Fruit fly (Drosophila melanogaster) whole organism, embryonic: ENCODE data around the gene ETHR.

Source experiments
- ATbp ChIP-seq: fragments of 200-800 bp; sonication (Bioruptor generic); optimal IDR thresholded peaks from 2 replicates; lab custom pipeline; 2017; ENCODE audit warnings: missing biosample characterization, mild to moderate bottlenecking, missing genetic modification characterization, missing genetic modification reagents
- Awh ChIP-seq: fragments of 200-800 bp; sonication (Bioruptor generic); IDR thresholded peaks from 2 replicates; pipeline ENCODE4, ENCODE4 v1.3.6; 2022; ENCODE audit warnings: missing biosample characterization, missing genetic modification characterization
- Bdp1 ChIP-seq: fragments of 200-800 bp; sonication (Bioruptor generic); optimal IDR thresholded peaks from 3 replicates; lab custom pipeline; 2016; ENCODE audit warnings: missing biosample characterization, missing genetic modification characterization
- BtbVII ChIP-seq: fragments of 200-800 bp; sonication (Bioruptor generic); optimal IDR thresholded peaks from 3 replicates; lab custom pipeline; 2017; ENCODE audit warnings: missing biosample characterization, mild to moderate bottlenecking, missing genetic modification characterization
- CG10543 ChIP-seq: fragments of 200-800 bp; sonication (Bioruptor generic); optimal IDR thresholded peaks from 3 replicates; lab custom pipeline; 2017; ENCODE audit warnings: missing biosample characterization, mild to moderate bottlenecking, missing genetic modification characterization, moderate library complexity
- CG11093 ChIP-seq: fragments of 200-800 bp; sonication (Bioruptor generic); IDR thresholded peaks from 3 replicates; pipeline ENCODE4 v1.3.6; 2022; ENCODE audit warnings: missing biosample characterization, missing genetic modification characterization
- CG11723 ChIP-seq: fragments of 200-800 bp; sonication (Bioruptor generic); optimal IDR thresholded peaks from 2 replicates; lab custom pipeline; 2017; ENCODE audit warnings: missing biosample characterization, mild to moderate bottlenecking, missing genetic modification characterization
- CG12071 ChIP-seq: fragments of 200-800 bp; sonication (Bioruptor generic); optimal IDR thresholded peaks from 3 replicates; lab custom pipeline; 2018; ENCODE audit warnings: missing biosample characterization, mild to moderate bottlenecking, missing genetic modification characterization
- CG12236 ChIP-seq: fragments of 200-800 bp; sonication (Bioruptor generic); optimal IDR thresholded peaks from 2 replicates; lab custom pipeline; 2016; ENCODE audit warnings: missing biosample characterization, missing genetic modification characterization
- CG1233 ChIP-seq: fragments of 200-800 bp; sonication (Bioruptor generic); optimal IDR thresholded peaks from 4 replicates; lab custom pipeline; 2018; ENCODE audit warnings: missing biosample characterization, mild to moderate bottlenecking, missing genetic modification characterization
- CG14710 ChIP-seq: fragments of 200-800 bp; sonication (Bioruptor generic); optimal IDR thresholded peaks from 3 replicates; lab custom pipeline; 2019; ENCODE audit warnings: missing biosample characterization, mild to moderate bottlenecking, missing genetic modification characterization, moderate library complexity
- CG15601 ChIP-seq: fragments of 200-800 bp; sonication (Bioruptor generic); optimal IDR thresholded peaks from 3 replicates; lab custom pipeline; 2019; ENCODE audit warnings: missing biosample characterization, mild to moderate bottlenecking, missing genetic modification characterization, moderate library complexity
- CG17912 ChIP-seq: fragments of 200-800 bp; sonication (Bioruptor generic); optimal IDR thresholded peaks from 2 replicates; lab custom pipeline; 2018; ENCODE audit warnings: missing biosample characterization, mild to moderate bottlenecking, missing genetic modification characterization
- CG18619 ChIP-seq: fragments of 200-800 bp; sonication (Bioruptor generic); optimal IDR thresholded peaks from 3 replicates; lab custom pipeline; 2017; ENCODE audit warnings: missing biosample characterization, mild to moderate bottlenecking, missing genetic modification characterization
- CG3407 ChIP-seq: fragments of 200-800 bp; sonication (Bioruptor generic); optimal IDR thresholded peaks from 2 replicates; lab custom pipeline; 2018; ENCODE audit warnings: missing biosample characterization, mild to moderate bottlenecking, missing genetic modification characterization
- CG4328 ChIP-seq: fragments of 200-800 bp; sonication (Bioruptor generic); optimal IDR thresholded peaks from 3 replicates; lab custom pipeline; 2017; ENCODE audit warnings: missing biosample characterization, missing genetic modification reagents, missing genetic modification characterization
- CG4424 ChIP-seq: fragments of 200-800 bp; sonication (Bioruptor generic); optimal IDR thresholded peaks from 3 replicates; lab custom pipeline; 2016; ENCODE audit warnings: missing biosample characterization, missing genetic modification characterization
- CG4707 ChIP-seq: fragments of 200-800 bp; sonication (Bioruptor generic); optimal IDR thresholded peaks from 2 replicates; lab custom pipeline; 2018; ENCODE audit warnings: missing biosample characterization, mild to moderate bottlenecking, missing genetic modification characterization, moderate library complexity
- CG4854 ChIP-seq: fragments of 200-800 bp; sonication (Bioruptor generic); optimal IDR thresholded peaks from 2 replicates; lab custom pipeline; 2016; ENCODE audit warnings: missing biosample characterization, missing genetic modification characterization, inconsistent platforms
- CG5180 ChIP-seq: fragments of 200-800 bp; sonication (Bioruptor generic); optimal IDR thresholded peaks from 3 replicates; lab custom pipeline; 2017; ENCODE audit warnings: missing biosample characterization, missing genetic modification characterization, mild to moderate bottlenecking, moderate library complexity, missing genetic modification reagents
- CG9817 ChIP-seq: fragments of 200-800 bp; sonication (Bioruptor generic); optimal IDR thresholded peaks from 2 replicates; lab custom pipeline; 2018; ENCODE audit warnings: missing biosample characterization, mild to moderate bottlenecking, missing genetic modification characterization, moderate library complexity
- CG9876 ChIP-seq: fragments of 200-800 bp; sonication (Bioruptor generic); optimal IDR thresholded peaks from 2 replicates; lab custom pipeline; 2016; ENCODE audit warnings: missing biosample characterization, missing genetic modification characterization
- Dek ChIP-seq: fragments of 200-800 bp; sonication (Bioruptor generic); optimal IDR thresholded peaks from 3 replicates; lab custom pipeline; 2019; ENCODE audit warnings: missing biosample characterization, mild to moderate bottlenecking, missing genetic modification characterization, moderate library complexity
- E2f1 ChIP-seq: fragments of 200-800 bp; sonication (Bioruptor generic); IDR thresholded peaks from 2 replicates; pipeline ENCODE4 v1.3.6; 2022; ENCODE audit warnings: missing biosample characterization, missing genetic modification characterization
- Med ChIP-seq: fragments of 200-800 bp; sonication (Bioruptor generic); peaks from one replicate; lab custom pipeline; 2016; ENCODE audit warnings: missing biosample characterization, missing genetic modification characterization, mild to moderate bottlenecking, inconsistent platforms, moderate library complexity
- Meics ChIP-seq: fragments of 200-800 bp; sonication (Bioruptor generic); optimal IDR thresholded peaks from 2 replicates; lab custom pipeline; 2017; ENCODE audit warnings: missing biosample characterization, mild to moderate bottlenecking, missing genetic modification characterization
- NK7.1 ChIP-seq: fragments of 200-800 bp; sonication (Bioruptor generic); optimal IDR thresholded peaks from 3 replicates; lab custom pipeline; 2016; ENCODE audit warnings: missing biosample characterization, missing genetic modification characterization
- Nf-YA ChIP-seq: fragments of 200-800 bp; sonication (Bioruptor generic); IDR thresholded peaks from 2 replicates; pipeline ENCODE4 v1.3.6; 2022; ENCODE audit warnings: missing biosample characterization, missing genetic modification characterization
- Ravus ChIP-seq: fragments of 200-800 bp; sonication (Bioruptor generic); IDR thresholded peaks from 2 replicates; pipeline ENCODE4 v1.3.6; 2022; ENCODE audit warnings: missing biosample characterization, missing genetic modification characterization
- ab ChIP-seq: fragments of 200-800 bp; sonication (Bioruptor generic); optimal IDR thresholded peaks from 2 replicates; lab custom pipeline; 2016; ENCODE audit warnings: missing biosample characterization, missing genetic modification characterization
- ase ChIP-seq: fragments of 200-800 bp; sonication (Bioruptor generic); IDR thresholded peaks from 3 replicates; pipeline ENCODE4 v1.3.6; 2022; ENCODE audit warnings: missing biosample characterization, missing genetic modification characterization
- bowl ChIP-seq: fragments of 200-800 bp; sonication (Bioruptor generic); IDR thresholded peaks from 2 replicates; pipeline ENCODE4 v1.3.6; 2022; ENCODE audit warnings: missing biosample characterization, missing genetic modification characterization
- dati ChIP-seq: fragments of 200-800 bp; sonication (Bioruptor generic); IDR thresholded peaks from 2 replicates; pipeline ENCODE4 v1.3.6; 2022; ENCODE audit warnings: missing biosample characterization, missing genetic modification characterization
- ftz-f1 ChIP-seq: fragments of 200-800 bp; sonication (Bioruptor generic); optimal IDR thresholded peaks from 2 replicates; lab custom pipeline; 2016; ENCODE audit warnings: missing biosample characterization, missing genetic modification characterization
- gce ChIP-seq: fragments of 200-800 bp; sonication (Bioruptor generic); IDR thresholded peaks from 3 replicates; pipeline ENCODE4 v1.3.6; 2022; ENCODE audit warnings: missing biosample characterization, missing genetic modification characterization
- grn ChIP-seq: fragments of 200-800 bp; sonication (Bioruptor generic); optimal IDR thresholded peaks from 3 replicates; lab custom pipeline; 2017; ENCODE audit warnings: missing biosample characterization, missing genetic modification characterization
- gsb ChIP-seq: fragments of 200-800 bp; sonication (Bioruptor generic); IDR thresholded peaks from 2 replicates; pipeline ENCODE4 v1.3.6; 2022; ENCODE audit warnings: missing biosample characterization, missing genetic modification characterization
- gsb-n ChIP-seq: fragments of 200-800 bp; sonication (Bioruptor generic); optimal IDR thresholded peaks from 3 replicates; lab custom pipeline; 2018; ENCODE audit warnings: missing biosample characterization, mild to moderate bottlenecking, missing genetic modification characterization
- h ChIP-seq: fragments of >200 bp; optimal IDR thresholded peaks from 2 replicates; lab custom pipeline; 2017
- kay ChIP-seq: fragments of 200-800 bp; sonication (Bioruptor generic); optimal IDR thresholded peaks from 2 replicates; lab custom pipeline; 2016; ENCODE audit warnings: missing biosample characterization, missing genetic modification characterization
- onecut ChIP-seq: fragments of 200-800 bp; sonication (Bioruptor generic); IDR thresholded peaks from 2 replicates; pipeline ENCODE4 v1.3.6; 2022; ENCODE audit warnings: missing biosample characterization, missing genetic modification characterization
- p53 ChIP-seq: fragments of 200-800 bp; sonication (Bioruptor generic); optimal IDR thresholded peaks from 2 replicates; lab custom pipeline; 2016; ENCODE audit warnings: missing biosample characterization, missing genetic modification characterization
- pfk ChIP-seq: fragments of 200-800 bp; sonication (Bioruptor generic); optimal IDR thresholded peaks from 2 replicates; lab custom pipeline; 2018; ENCODE audit warnings: missing biosample characterization, mild to moderate bottlenecking, missing genetic modification characterization, moderate library complexity
- slbo ChIP-seq: fragments of 200-800 bp; sonication (Bioruptor generic); IDR thresholded peaks from 2 replicates; pipeline ENCODE4 v1.3.6; 2022; ENCODE audit warnings: missing biosample characterization, missing genetic modification characterization
- so ChIP-seq: fragments of 200-800 bp; sonication (Bioruptor generic); IDR thresholded peaks from 3 replicates; pipeline ENCODE4 v1.3.6; 2022; ENCODE audit warnings: missing biosample characterization, missing genetic modification characterization
- sr ChIP-seq: fragments of 200-800 bp; sonication (Bioruptor generic); IDR thresholded peaks from 3 replicates; pipeline ENCODE4 v1.3.6; 2022; ENCODE audit warnings: missing biosample characterization, missing genetic modification characterization
- tap ChIP-seq: fragments of 200-800 bp; optimal IDR thresholded peaks from 3 replicates; lab custom pipeline; 2019; ENCODE audit warnings: missing biosample characterization, mild to moderate bottlenecking, missing genetic modification characterization, moderate library complexity
- twi ChIP-seq: fragments of 200-800 bp; optimal IDR thresholded peaks from 2 replicates; lab custom pipeline; 2019; ENCODE audit warnings: missing biosample characterization, mild to moderate bottlenecking, missing genetic modification characterization, moderate library complexity
- z ChIP-seq: fragments of 200-800 bp; sonication (Bioruptor generic); IDR thresholded peaks from 3 replicates; pipeline ENCODE4 v1.3.6; 2022; ENCODE audit warnings: missing biosample characterization, missing genetic modification characterization
- zen2 ChIP-seq: fragments of 200-800 bp; sonication (Bioruptor generic); IDR thresholded peaks from 3 replicates; pipeline ENCODE4 v1.3.6; 2022; ENCODE audit warnings: missing biosample characterization, missing genetic modification characterization; ENCODE audit not compliant: partially characterized antibody

ETHR gene

dm6 chr3R:21203660-21204499 is 42.9 kb upstream of the ETHR start (continued):
- TF ChIP-seq ase (GFP tag; lab: Robert Waterston, UW), result no peak
- peak; percentile 91 for TF ChIP-seq gce (GFP tag; lab: Robert Waterston, UW)
- TF ChIP-seq CG4707 (GFP tag; lab: Kevin White, UChicago), result peak; percentile 92
- peak; percentile 49 for TF ChIP-seq BtbVII (GFP tag; lab: Kevin White, UChicago)
- peak; percentile 95 for TF ChIP-seq CG15601 (tag; lab: Kevin White, UChicago)
- peak; percentile 85 for TF ChIP-seq tap
- TF ChIP-seq CG11093, result peak; percentile 18; the same call in 1 of the 3 replicates
- TF ChIP-seq h (lab: Kevin White, UChicago), result no peak
- peak; percentile 91 for TF ChIP-seq Awh (GFP tag; lab: Robert Waterston, UW)
- TF ChIP-seq slbo (GFP tag; lab: Robert Waterston, UW), result no peak
- 0 out of 2 replicates have a peak, but pooled peaks have one; percentile 24 for TF ChIP-seq gsb (GFP tag; lab: Robert Waterston, UW)
- TF ChIP-seq ab (GFP tag; lab: Kevin White, UChicago), result no peak
- TF ChIP-seq Meics (GFP tag; lab: Kevin White, UChicago), result no peak
- TF ChIP-seq CG4854, result no peak
- peak; percentile 30 for TF ChIP-seq CG12236 (GFP tag; lab: Kevin White, UChicago)
- no peak for TF ChIP-seq zen2
- TF ChIP-seq CG9876 (GFP tag; lab: Kevin White, UChicago), result no peak
- peak; percentile 63 for TF ChIP-seq CG1233
- TF ChIP-seq Nf-YA (GFP tag; lab: Robert Waterston, UW), result no peak
- TF ChIP-seq Med (GFP tag; lab: Kevin White, UChicago), result no peak
- no peak for TF ChIP-seq CG18619 (GFP tag; lab: Kevin White, UChicago)
- TF ChIP-seq CG17912 (GFP tag; lab: Kevin White, UChicago), result peak; percentile 97
- TF ChIP-seq NK7.1, result no peak
- TF ChIP-seq ATbp (GFP tag; lab: Kevin White, UChicago), result peak; percentile 96
- no peak for TF ChIP-seq Dek (tag; lab: Kevin White, UChicago)
- peak; percentile 81 for TF ChIP-seq CG4328
- TF ChIP-seq so (GFP tag; lab: Robert Waterston, UW), result peak; percentile 49; the same call in 2 of the 3 replicates
- TF ChIP-seq sr, result peak; percentile 72; the same call in 2 of the 3 replicates
- peak; percentile 84 for TF ChIP-seq CG3407 (GFP tag; lab: Kevin White, UChicago)
- TF ChIP-seq kay (GFP tag; lab: Kevin White, UChicago), result no peak
- TF ChIP-seq dati (GFP tag; lab: Robert Waterston, UW), result no peak
- peak; percentile 85 for TF ChIP-seq CG12071
- TF ChIP-seq twi, result no peak
- no peak for TF ChIP-seq ftz-f1 (GFP tag; lab: Kevin White, UChicago)
- TF ChIP-seq CG4424 (GFP tag; lab: Kevin White, UChicago), result no peak
- TF ChIP-seq Bdp1, result no peak
- TF ChIP-seq gsb-n (tag; lab: Kevin White, UChicago), result peak; percentile 65
- peak; percentile 86 for TF ChIP-seq pfk
- no peak for TF ChIP-seq p53 (GFP tag; lab: Kevin White, UChicago)
- peak; percentile 69 for TF ChIP-seq CG5180
- peak; percentile 44 for TF ChIP-seq CG14710 (tag; lab: Kevin White, UChicago)
- TF ChIP-seq E2f1, result no peak; the same call in 1 of the 2 replicates
- peak; percentile 97 for TF ChIP-seq z (GFP tag; lab: Robert Waterston, UW)
- TF ChIP-seq CG9817 (tag; lab: Kevin White, UChicago), result no peak
- TF ChIP-seq CG11723, result peak; percentile 73
- TF ChIP-seq bowl (GFP tag; lab: Robert Waterston, UW), result no peak
- TF ChIP-seq Ravus (GFP tag; lab: Robert Waterston, UW), result no peak
- TF ChIP-seq CG10543 (GFP tag; lab: Kevin White, UChicago), result peak; percentile 89
- TF ChIP-seq grn (GFP tag; lab: Kevin White, UChicago), result peak; percentile 25
- TF ChIP-seq onecut (GFP tag; lab: Robert Waterston, UW), result peak; percentile 52
